Worm (Caenorhabditis elegans) whole organism, midembryonic: ENCODE measurements around the gene F16G10.1.

Source experiments
- T22C8.4 ChIP-seq: fragments of 200-800 bp; sonication (Bioruptor generic); IDR thresholded peaks from 2 replicates; pipeline ENCODE4 v1.3.6; 2022; ENCODE audit warnings: missing genetic modification characterization, missing compliant biosample characterization
- flt-1 ChIP-seq: fragments of 200-800 bp; sonication (Bioruptor generic); IDR thresholded peaks from 2 replicates; pipeline ENCODE4 v1.3.6; 2022; ENCODE audit warnings: missing genetic modification characterization, missing compliant biosample characterization
- klf-2 ChIP-seq: fragments of 200-800 bp; sonication (Bioruptor generic); conservative IDR thresholded peaks from 2 replicates; pipeline ENCODE4 v1.3.6; 2022; ENCODE audit warnings: missing genetic modification reagents, missing genetic modification characterization, missing compliant biosample characterization
- ref-1 ChIP-seq: fragments of 200-800 bp; sonication (Bioruptor generic); conservative IDR thresholded peaks from 2 replicates; pipeline ENCODE4 v1.3.6; 2022; ENCODE audit warnings: missing genetic modification reagents, missing genetic modification characterization, missing compliant biosample characterization
- tab-1 ChIP-seq: fragments of 200-800 bp; sonication (Bioruptor generic); IDR thresholded peaks from 2 replicates; pipeline ENCODE4 v1.3.6; 2022; ENCODE audit warnings: missing genetic modification characterization, missing compliant biosample characterization

ce11 chrII:2380174-2380573 lies 23.9 kb upstream of the F16G10.1 start, which contains the start of gene F16G10.7:
- TF ChIP-seq klf-2 (no peak), tab-1 (GFP tag; lab: Robert Waterston, UW) (no peak), ref-1 (GFP tag; lab: Robert Waterston, UW) (no peak), T22C8.4 (GFP tag; lab: Robert Waterston, UW) (no peak), flt-1 (GFP tag; lab: Robert Waterston, UW) (no peak)
